Worm (Caenorhabditis elegans) whole organism, L3 larva: ENCODE data around the gene Y49F6C.7.

Experiments
- R02D3.7 ChIP-seq: fragments of 150-350 bp; optimal IDR thresholded peaks from 2 replicates; lab custom pipeline; 2014; ENCODE audit warnings: missing biosample characterization, missing genetic modification characterization
- aly-2 ChIP-seq: fragments of 150-350 bp; optimal IDR thresholded peaks from 2 replicates; lab custom pipeline; 2014; ENCODE audit warnings: missing biosample characterization, missing genetic modification characterization
- ama-1 ChIP-seq: fragments of 150-350 bp; optimal IDR thresholded peaks from 2 replicates; lab custom pipeline; 2018
- ceh-9 ChIP-seq: sonication (generic microtip); optimal IDR thresholded peaks from 2 replicates; lab custom pipeline; 2018; ENCODE audit warnings: missing biosample characterization, missing genetic modification characterization
- daf-12 ChIP-seq: fragments of 150-350 bp; optimal IDR thresholded peaks from 2 replicates; lab custom pipeline; 2014; ENCODE audit warnings: missing biosample characterization, missing genetic modification reagents, missing genetic modification characterization
- elt-1 ChIP-seq: fragments of 150-350 bp; optimal IDR thresholded peaks from 2 replicates; lab custom pipeline; 2014; ENCODE audit warnings: missing biosample characterization, missing genetic modification characterization
- elt-2 ChIP-seq: sonication (generic microtip); optimal IDR thresholded peaks from 2 replicates; lab custom pipeline; 2016; ENCODE audit warnings: missing genetic modification reagents, mild to moderate bottlenecking, missing genetic modification characterization, missing compliant biosample characterization
- fkh-10 ChIP-seq: sonication (generic microtip); optimal IDR thresholded peaks from 2 replicates; lab custom pipeline; 2017; ENCODE audit warnings: missing biosample characterization, missing genetic modification reagents, missing genetic modification characterization
- fos-1 ChIP-seq: fragments of 150-350 bp; optimal IDR thresholded peaks from 2 replicates; lab custom pipeline; 2014; ENCODE audit warnings: missing biosample characterization, missing genetic modification characterization
- jun-1 ChIP-seq: fragments of 150-350 bp; optimal IDR thresholded peaks from 2 replicates; lab custom pipeline; 2014; ENCODE audit warnings: missing biosample characterization, missing genetic modification reagents, missing genetic modification characterization
- lin-15B ChIP-seq: fragments of 150-350 bp; optimal IDR thresholded peaks from 2 replicates; lab custom pipeline; 2014; ENCODE audit warnings: missing biosample characterization, missing genetic modification characterization
- lin-39 ChIP-seq: fragments of 150-350 bp; optimal IDR thresholded peaks from 2 replicates; lab custom pipeline; 2018; ENCODE audit warnings: missing biosample characterization, missing genetic modification reagents, missing genetic modification characterization
- lsy-12 ChIP-seq: sonication (generic microtip); optimal IDR thresholded peaks from 2 replicates; lab custom pipeline; 2016; ENCODE audit warnings: mild to moderate bottlenecking, missing genetic modification characterization, missing compliant biosample characterization
- mml-1 ChIP-seq: fragments of 150-350 bp; sonication (generic microtip); optimal IDR thresholded peaks from 3 replicates; lab custom pipeline; 2014; ENCODE audit warnings: missing biosample characterization, missing genetic modification characterization
- nfya-1 ChIP-seq: sonication (generic microtip); optimal IDR thresholded peaks from 2 replicates; lab custom pipeline; 2017; ENCODE audit warnings: missing genetic modification characterization, mild to moderate bottlenecking, missing compliant biosample characterization, antibody characterized with exemption, moderate library complexity; ENCODE audit not compliant: insufficient read depth
- nhr-12 ChIP-seq: fragments of 150-350 bp; optimal IDR thresholded peaks from 2 replicates; lab custom pipeline; 2014; ENCODE audit warnings: missing biosample characterization, missing genetic modification characterization
- nhr-23 ChIP-seq: fragments of 150-350 bp; optimal IDR thresholded peaks from 2 replicates; lab custom pipeline; 2014; ENCODE audit warnings: missing biosample characterization, missing genetic modification reagents, missing genetic modification characterization
- nhr-237 ChIP-seq: fragments of 150-350 bp; optimal IDR thresholded peaks from 2 replicates; lab custom pipeline; 2014; ENCODE audit warnings: missing biosample characterization, missing genetic modification characterization
- nhr-25 ChIP-seq: sonication (generic microtip); optimal IDR thresholded peaks from 2 replicates; lab custom pipeline; 2017; ENCODE audit warnings: missing biosample characterization, missing genetic modification characterization
- nhr-28 ChIP-seq: fragments of 150-350 bp; optimal IDR thresholded peaks from 2 replicates; lab custom pipeline; 2014; ENCODE audit warnings: missing biosample characterization, missing genetic modification characterization
- nhr-43 ChIP-seq: sonication (generic microtip); optimal IDR thresholded peaks from 2 replicates; lab custom pipeline; 2016; ENCODE audit warnings: mild to moderate bottlenecking, missing genetic modification characterization, missing compliant biosample characterization; ENCODE audit not compliant: poor library complexity, severe bottlenecking
- nhr-67 ChIP-seq: fragments of 150-350 bp; optimal IDR thresholded peaks from 2 replicates; lab custom pipeline; 2014; ENCODE audit warnings: missing biosample characterization, missing genetic modification characterization
- nhr-76 ChIP-seq: fragments of 150-350 bp; sonication (generic microtip); optimal IDR thresholded peaks from 5 replicates; lab custom pipeline; 2014; ENCODE audit warnings: missing biosample characterization, missing genetic modification characterization
- nhr-77 ChIP-seq: fragments of 150-350 bp; optimal IDR thresholded peaks from 2 replicates; lab custom pipeline; 2014; ENCODE audit warnings: missing biosample characterization, missing genetic modification characterization
- pha-4 ChIP-seq: fragments of 150-350 bp; optimal IDR thresholded peaks from 2 replicates; lab custom pipeline; 2014; ENCODE audit warnings: missing biosample characterization, missing genetic modification reagents, missing genetic modification characterization
- pqm-1 ChIP-seq: fragments of 150-350 bp; optimal IDR thresholded peaks from 2 replicates; lab custom pipeline; 2017; ENCODE audit warnings: missing biosample characterization, missing genetic modification characterization, inconsistent platforms
- sea-2 ChIP-seq: fragments of 150-350 bp; sonication (generic microtip); optimal IDR thresholded peaks from 4 replicates; lab custom pipeline; 2014; ENCODE audit warnings: missing biosample characterization, missing genetic modification reagents, missing genetic modification characterization
- skn-1 ChIP-seq: fragments of 150-350 bp; optimal IDR thresholded peaks from 2 replicates; lab custom pipeline; 2014; ENCODE audit warnings: missing biosample characterization, missing genetic modification characterization
- snpc-4 ChIP-seq: fragments of 150-350 bp; optimal IDR thresholded peaks from 2 replicates; lab custom pipeline; 2014; ENCODE audit warnings: missing biosample characterization, missing genetic modification characterization
- tbx-2 ChIP-seq: sonication (generic microtip); optimal IDR thresholded peaks from 2 replicates; lab custom pipeline; 2016; ENCODE audit warnings: mild to moderate bottlenecking, missing genetic modification characterization, missing compliant biosample characterization
- unc-62 ChIP-seq: fragments of 150-350 bp; sonication (generic microtip); optimal IDR thresholded peaks from 4 replicates; lab custom pipeline; 2014; ENCODE audit warnings: missing biosample characterization, missing genetic modification reagents, missing genetic modification characterization
- zag-1 ChIP-seq: fragments of 150-350 bp; optimal IDR thresholded peaks from 2 replicates; lab custom pipeline; 2014; ENCODE audit warnings: missing biosample characterization, missing genetic modification characterization
- ztf-11 ChIP-seq: fragments of 150-350 bp; optimal IDR thresholded peaks from 2 replicates; lab custom pipeline; 2014; ENCODE audit warnings: missing biosample characterization, missing genetic modification characterization
- ztf-4 ChIP-seq: fragments of 150-350 bp; optimal IDR thresholded peaks from 2 replicates; lab custom pipeline; 2014; ENCODE audit warnings: missing biosample characterization, missing genetic modification characterization

Y49F6C.7 gene

DNA sequence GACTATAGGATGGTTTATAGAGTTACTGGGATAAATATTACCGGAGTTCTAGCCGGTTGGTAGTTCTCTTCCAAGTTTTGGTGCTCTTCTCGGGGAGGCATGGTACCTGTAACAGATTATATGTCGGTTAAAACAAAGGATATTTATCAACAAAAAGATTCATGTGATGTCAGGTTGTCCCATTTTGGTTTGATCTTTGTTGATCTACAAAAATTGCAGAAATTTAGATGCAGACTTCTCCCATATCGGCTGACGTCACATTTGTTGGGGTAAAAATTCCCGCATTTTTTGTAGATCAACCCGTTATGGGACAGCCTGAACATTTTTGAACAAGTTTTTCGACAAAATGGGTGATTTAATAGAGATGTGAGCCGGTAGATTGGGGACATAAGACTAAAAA lies at the start of gene Y49F6C.7:
TSS of gene Y49F6C.7 (minus strand) at position 101 of the 400 bp plus-strand sequence.
- no peak for TF ChIP-seq ama-1 (lab: Kevin White, UChicago)
- no peak for TF ChIP-seq nhr-67 (tag; lab: Kevin White, UChicago)
- TF ChIP-seq nhr-25 (tag; lab: Kevin White, UChicago) = no peak
- no peak for TF ChIP-seq ceh-9 (tag; lab: Kevin White, UChicago)
- TF ChIP-seq unc-62 (GFP tag; lab: Kevin White, UChicago) = no peak
- TF ChIP-seq nfya-1 (tag; lab: Kevin White, UChicago) = no peak
- no peak for TF ChIP-seq nhr-28 (tag; lab: Kevin White, UChicago)
- no peak for TF ChIP-seq aly-2
- no peak for TF ChIP-seq nhr-237
- TF ChIP-seq snpc-4 (tag; lab: Kevin White, UChicago) = no peak
- TF ChIP-seq lin-15B (tag; lab: Kevin White, UChicago) = no peak
- no peak for TF ChIP-seq elt-1 (tag; lab: Kevin White, UChicago)
- TF ChIP-seq nhr-77 = no peak
- TF ChIP-seq tbx-2 = no peak

DNA sequence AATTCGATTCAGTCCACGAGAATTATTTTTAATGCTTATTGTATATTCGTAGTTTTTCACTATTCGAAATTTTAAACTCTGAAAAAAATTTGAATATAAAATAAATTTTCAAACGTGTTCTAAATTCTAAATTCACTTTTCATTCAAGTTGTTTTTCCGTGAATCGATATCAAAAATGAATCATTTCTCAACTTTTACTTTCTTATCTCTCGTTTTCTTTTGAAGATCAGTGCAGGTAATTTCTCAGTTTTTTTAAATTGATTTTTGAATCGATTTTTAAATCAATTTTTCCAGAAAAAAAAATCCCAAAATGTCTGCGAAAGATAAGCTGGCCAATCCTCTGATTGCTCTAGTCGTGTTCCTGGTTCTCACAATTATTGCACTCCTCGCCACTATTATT lies 48.5 kb upstream of the Y49F6C.7 start, which contains the start of gene nep-6:
TSS of gene nep-6 (plus strand) at position 301 of the 400 bp plus-strand sequence.
- TF ChIP-seq skn-1 (tag; lab: Kevin White, UChicago) (no peak), daf-12 (tag; lab: Kevin White, UChicago) (no peak), tbx-2 (no peak), ama-1 (lab: Kevin White, UChicago) (no peak), lin-39 (tag; lab: Kevin White, UChicago) (no peak), nhr-12 (tag; lab: Kevin White, UChicago) (no peak), nhr-76 (tag; lab: Kevin White, UChicago) (no peak), elt-1 (tag; lab: Kevin White, UChicago) (no peak), lsy-12 (tag; lab: Kevin White, UChicago) (no peak), pha-4 (tag; lab: Kevin White, UChicago) (no peak), ztf-11 (tag; lab: Kevin White, UChicago) (no peak), nhr-25 (tag; lab: Kevin White, UChicago) (no peak), pqm-1 (tag; lab: Kevin White, UChicago) (no peak), mml-1 (no peak), R02D3.7 (no peak), elt-2 (no peak), nhr-237 (no peak), lin-15B (tag; lab: Kevin White, UChicago) (no peak), nhr-23 (tag; lab: Kevin White, UChicago) (no peak), fos-1 (tag; lab: Kevin White, UChicago) (no peak)

DNA sequence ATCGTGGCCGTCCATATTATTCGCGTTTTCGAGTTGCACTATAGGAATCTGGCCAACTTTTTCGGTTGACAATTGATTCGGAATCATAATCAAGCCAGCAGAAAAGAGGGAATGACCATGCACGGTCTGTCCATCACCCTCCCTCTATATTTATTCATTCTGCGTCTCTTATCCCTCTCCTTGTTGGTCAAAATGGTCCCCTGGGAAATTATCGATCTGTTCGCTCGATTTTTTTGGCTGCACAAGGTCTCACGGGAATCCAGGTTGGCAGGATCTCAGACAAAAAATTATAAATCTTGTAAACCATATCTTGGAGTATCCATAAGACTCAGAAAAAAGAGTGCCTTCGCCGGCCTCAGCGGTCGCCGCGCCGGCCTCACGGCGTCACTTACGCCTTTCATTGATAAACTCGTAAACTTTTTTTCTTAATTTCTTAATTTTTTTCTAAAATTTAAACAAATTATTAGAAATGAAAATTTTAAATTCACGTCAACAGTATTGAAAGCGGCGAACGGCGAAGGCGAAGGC lies 46.5 kb upstream of the Y49F6C.7 start, which contains the start of the genes F18A12.7 and F18A12.2:
TSS of gene F18A12.7 (minus strand) at position 101 of the 528 bp plus-strand sequence.
TSS of gene F18A12.2 (plus strand) at position 478 of the 528 bp plus-strand sequence.
- TF ChIP-seq zag-1 (tag; lab: Kevin White, UChicago) (no peak), nhr-23 (tag; lab: Kevin White, UChicago) (no peak), jun-1 (tag; lab: Kevin White, UChicago) (no peak)

DNA sequence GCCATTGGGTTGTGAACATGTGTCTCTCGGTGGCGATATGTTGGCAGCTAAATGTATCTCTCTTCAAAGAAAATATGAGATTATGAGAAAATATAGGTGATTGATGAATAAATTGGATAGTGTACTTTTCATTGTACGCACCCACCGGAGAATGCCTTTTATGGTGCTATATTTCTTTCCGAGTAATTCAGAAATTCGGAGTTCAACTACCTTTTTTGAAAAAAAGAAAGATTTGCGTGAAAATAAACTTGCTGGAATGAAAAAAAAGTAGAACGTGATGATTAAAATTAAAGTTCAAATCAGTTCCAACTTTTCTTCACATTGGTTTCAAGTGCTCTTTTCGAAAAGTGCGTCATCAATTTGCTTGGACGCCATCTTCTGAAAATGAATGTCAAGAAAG lies 35.5 kb upstream of the Y49F6C.7 start, which contains the start of gene nep-8:
TSS of gene nep-8 (plus strand) at position 301 of the 400 bp plus-strand sequence.
- no peak for TF ChIP-seq pha-4 (tag; lab: Kevin White, UChicago)
- no peak for TF ChIP-seq ztf-4 (tag; lab: Kevin White, UChicago)
- no peak for TF ChIP-seq nhr-12 (tag; lab: Kevin White, UChicago)
- no peak for TF ChIP-seq nhr-43

DNA sequence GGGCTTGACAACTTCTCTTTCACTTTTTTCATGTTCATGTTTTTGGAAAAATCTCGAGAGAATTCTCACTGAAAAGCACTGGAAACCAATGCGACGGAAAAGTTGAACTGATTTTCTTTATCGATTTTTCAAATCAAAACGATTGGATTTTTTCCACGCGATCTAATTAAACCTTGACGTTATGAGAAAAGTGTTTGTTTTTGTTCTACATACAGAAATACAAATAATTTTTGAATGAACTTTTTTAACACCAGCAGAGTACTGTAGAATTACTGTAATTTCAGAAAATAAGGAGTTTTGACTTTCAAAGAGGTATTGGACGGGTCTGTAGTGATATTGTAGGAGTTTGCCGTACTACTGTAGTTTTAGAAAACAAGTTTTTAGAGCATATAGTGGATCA lies 34.9 kb upstream of the Y49F6C.7 start, which contains the start of gene nep-10:
TSS of gene nep-10 (minus strand) at position 101 of the 400 bp plus-strand sequence.
- TF ChIP-seq nhr-77 = no peak
- TF ChIP-seq tbx-2 = no peak
- TF ChIP-seq sea-2 (GFP tag; lab: Kevin White, UChicago) = no peak
- TF ChIP-seq nhr-23 (tag; lab: Kevin White, UChicago) = no peak
- TF ChIP-seq nhr-25 (tag; lab: Kevin White, UChicago) = no peak
- TF ChIP-seq ztf-11 (tag; lab: Kevin White, UChicago) = no peak
- no peak for TF ChIP-seq ceh-9 (tag; lab: Kevin White, UChicago)
- TF ChIP-seq fkh-10 (GFP tag; lab: Kevin White, UChicago) = no peak
- TF ChIP-seq, all 47 proteins: peak for 0
